Fruit fly (Drosophila melanogaster): ENCODE data around the gene tHMG2.

The tHMG2 gene

DNA sequence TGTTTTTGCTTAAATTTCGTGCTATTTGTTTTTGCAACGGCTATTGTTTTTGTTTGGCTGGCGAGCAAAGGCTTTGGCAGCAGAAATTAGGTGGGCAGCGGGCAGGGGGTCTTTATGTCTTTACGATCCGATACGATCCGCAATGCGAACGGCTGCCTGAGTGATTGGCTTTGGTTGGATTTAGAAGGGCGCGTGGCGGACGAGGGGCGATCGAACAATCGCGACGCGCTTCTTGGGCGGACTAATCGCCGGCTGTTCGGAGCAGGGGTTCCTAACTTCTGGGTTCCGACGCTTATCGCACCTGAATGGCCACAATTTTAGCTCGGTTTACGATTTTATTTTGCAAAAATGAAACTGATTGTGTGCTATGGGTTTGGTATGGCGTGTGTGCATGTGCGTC is 34.4 kb downstream of the tHMG2 start (continued):
- TF ChIP-seq CG6791 (GFP tag; IDR thresholded peaks at IDR 0.05; ENCODE audit: partially characterized antibody) = no peak
- 0 out of 2 replicates have a peak, but pooled peaks have one; percentile 7 for TF ChIP-seq NFAT (GFP tag; IDR thresholded peaks at IDR 0.05)
- TF ChIP-seq sc (optimal IDR thresholded peaks at IDR 0.05) = no peak
- no peak for TF ChIP-seq sc (GFP tag; optimal IDR thresholded peaks at IDR 0.05)
- TF ChIP-seq HmgZ (tag; optimal IDR thresholded peaks at IDR 0.05) = no peak
- TF ChIP-seq CG2678 (tag; optimal IDR thresholded peaks at IDR 0.05) = no peak
- TF ChIP-seq CG5180 (GFP tag; optimal IDR thresholded peaks at IDR 0.05) = no peak
- no peak for TF ChIP-seq dpn (GFP tag; optimal IDR thresholded peaks at IDR 0.05)
- TF ChIP-seq cwo (GFP tag; optimal IDR thresholded peaks at IDR 0.05) = peak; percentile 51
- TF ChIP-seq HLH4C (GFP tag; IDR thresholded peaks at IDR 0.05; ENCODE audit: partially characterized antibody) = 0 out of 3 replicates have a peak, but pooled peaks have one; percentile 17
- no peak for TF ChIP-seq CG12236 (GFP tag; optimal IDR thresholded peaks at IDR 0.05)
- TF ChIP-seq CG7745 (tag; optimal IDR thresholded peaks at IDR 0.05) = no peak
- no peak for TF ChIP-seq CG10366 (GFP tag; IDR thresholded peaks at IDR 0.05)
- TF ChIP-seq E2f1 (GFP tag; IDR thresholded peaks at IDR 0.05) = no peak
- TF ChIP-seq CG11093 (GFP tag; IDR thresholded peaks at IDR 0.05) = no peak
- TF ChIP-seq zen2 (GFP tag; IDR thresholded peaks at IDR 0.05; ENCODE audit: partially characterized antibody) = peak; percentile 27; the same call in 2 of the 3 replicates
- no peak for TF ChIP-seq Blimp-1 (GFP tag; optimal IDR thresholded peaks at IDR 0.05)
- TF ChIP-seq slp2 (GFP tag; optimal IDR thresholded peaks at IDR 0.05) = no peak
- TF ChIP-seq Bgb (GFP tag; IDR thresholded peaks at IDR 0.05; ENCODE audit: partially characterized antibody) = no peak
- no peak for TF ChIP-seq Fer3 (tag; optimal IDR thresholded peaks at IDR 0.05)
- peak; percentile 79 for TF ChIP-seq exex (tag; optimal IDR thresholded peaks at IDR 0.05)
- TF ChIP-seq B-H2 (GFP tag; optimal IDR thresholded peaks at IDR 0.05) = peak; percentile 42
- peak; percentile 12 for TF ChIP-seq corto (GFP tag; optimal IDR thresholded peaks at IDR 0.05)
- TF ChIP-seq hb (GFP tag; IDR thresholded peaks at IDR 0.05; ENCODE audit: partially characterized antibody) = no peak
- no peak for TF ChIP-seq jigr1 (GFP tag; IDR thresholded peaks at IDR 0.05)
- TF ChIP-seq CG14014 (GFP tag; IDR thresholded peaks at IDR 0.05) = no peak
- no peak for TF ChIP-seq CG2202 (tag; optimal IDR thresholded peaks at IDR 0.05)
- no peak for TF ChIP-seq vfl (GFP tag; optimal IDR thresholded peaks at IDR 0.05)
- TF ChIP-seq sens (GFP tag) = peak; percentile 41
- no peak for TF ChIP-seq grau (tag; optimal IDR thresholded peaks at IDR 0.05)
- no peak for TF ChIP-seq bigmax (GFP tag; optimal IDR thresholded peaks at IDR 0.05)
- TF ChIP-seq Hey (tag; optimal IDR thresholded peaks at IDR 0.05) = peak; percentile 82
- TF ChIP-seq Deaf1 (tag; optimal IDR thresholded peaks at IDR 0.05) = peak; percentile 58
- no peak for TF ChIP-seq Hand (GFP tag; optimal IDR thresholded peaks at IDR 0.05)
- TF ChIP-seq sug (tag; optimal IDR thresholded peaks at IDR 0.05) = peak; percentile 87
- no peak for TF ChIP-seq ken (GFP tag; IDR thresholded peaks at IDR 0.05)
- TF ChIP-seq CG11504 (tag; optimal IDR thresholded peaks at IDR 0.05) = no peak
- TF ChIP-seq CG9932 (GFP tag; IDR thresholded peaks at IDR 0.05) = peak; percentile 18; the same call in 1 of the 2 replicates

dm6 chr3R:22527636-22528148 is 34.9 kb downstream of the tHMG2 start:
- no peak for TF ChIP-seq corto (GFP tag; optimal IDR thresholded peaks at IDR 0.05)
- TF ChIP-seq CG15479 (GFP tag; optimal IDR thresholded peaks at IDR 0.05) = peak; percentile 36
- TF ChIP-seq wek (GFP tag; optimal IDR thresholded peaks at IDR 0.05) = no peak
- no peak for TF ChIP-seq hth (optimal IDR thresholded peaks at IDR 0.05)
- no peak for TF ChIP-seq CG2875 (GFP tag; optimal IDR thresholded peaks at IDR 0.05)
- no peak for TF ChIP-seq CG12769 (tag; optimal IDR thresholded peaks at IDR 0.05)
- TF ChIP-seq wdn (GFP tag; IDR thresholded peaks at IDR 0.05) = no peak
- no peak for TF ChIP-seq crc (GFP tag; optimal IDR thresholded peaks at IDR 0.05)
- TF ChIP-seq CG9817 (tag; optimal IDR thresholded peaks at IDR 0.05) = no peak
- TF ChIP-seq ttk (GFP tag; IDR thresholded peaks at IDR 0.05) = 0 out of 2 replicates have a peak, but pooled peaks have one; percentile 13
- no peak for TF ChIP-seq Bgb (GFP tag; IDR thresholded peaks at IDR 0.05; ENCODE audit: partially characterized antibody)
- no peak for TF ChIP-seq CG16863 (GFP tag; optimal IDR thresholded peaks at IDR 0.05)
- TF ChIP-seq Drgx (GFP tag; IDR thresholded peaks at IDR 0.05) = no peak
- TF ChIP-seq usp (GFP tag; optimal IDR thresholded peaks at IDR 0.05) = no peak
- peak; percentile 18 for TF ChIP-seq nom (GFP tag; optimal IDR thresholded peaks at IDR 0.05)
- no peak for TF ChIP-seq NC2α (GFP tag; optimal IDR thresholded peaks at IDR 0.05)
